Worm (Caenorhabditis elegans) whole organism, L4 larva: ENCODE measurements around the gene srx-135.

Experiments
- F10B5.3 ChIP-seq: sonication (generic microtip); optimal IDR thresholded peaks from 2 replicates; lab custom pipeline; 2016; ENCODE audit warnings: mild to moderate bottlenecking, missing genetic modification characterization, missing compliant biosample characterization
- T26A8.4 ChIP-seq: fragments of 200-800 bp; sonication (Bioruptor generic); IDR thresholded peaks from 2 replicates; pipeline ENCODE4 v1.3.6; 2022; ENCODE audit warnings: missing genetic modification characterization, missing compliant biosample characterization
- Y105C5A.15 ChIP-seq: fragments of 200-800 bp; sonication (Bioruptor generic); IDR thresholded peaks from 2 replicates; pipeline ENCODE4 v1.3.6; 2022; ENCODE audit warnings: missing genetic modification characterization, missing compliant biosample characterization
- aha-1 ChIP-seq: fragments of 150-350 bp; peaks from one replicate; lab custom pipeline; 2014; ENCODE audit warnings: missing biosample characterization, missing genetic modification characterization
- ama-1 ChIP-seq: fragments of 150-350 bp; optimal IDR thresholded peaks from 2 replicates; lab custom pipeline; 2014; ENCODE audit warnings: inconsistent platforms, mixed read lengths
- ceh-32 ChIP-seq: sonication (generic microtip); optimal IDR thresholded peaks from 2 replicates; lab custom pipeline; 2016; ENCODE audit warnings: mild to moderate bottlenecking, missing genetic modification characterization, missing compliant biosample characterization; ENCODE audit not compliant: poor library complexity
- ceh-62 ChIP-seq: sonication (generic microtip); optimal IDR thresholded peaks from 2 replicates; lab custom pipeline; 2017; ENCODE audit warnings: missing biosample characterization, missing genetic modification characterization
- cey-2 ChIP-seq: sonication (generic microtip); optimal IDR thresholded peaks from 3 replicates; lab custom pipeline; 2017; ENCODE audit warnings: missing genetic modification characterization, mild to moderate bottlenecking, missing compliant biosample characterization, antibody characterized with exemption, borderline replicate concordance; ENCODE audit not compliant: insufficient read depth
- ctbp-1 ChIP-seq: fragments of 200-800 bp; sonication (Bioruptor generic); IDR thresholded peaks from 2 replicates; pipeline ENCODE4 v1.3.6; 2022; ENCODE audit warnings: missing genetic modification reagents, missing genetic modification characterization, missing compliant biosample characterization
- daf-16 ChIP-seq, 3 experiments: sonication (generic microtip); optimal IDR thresholded peaks; 2 replicates each; lab custom pipeline; 2016 to 2017; ENCODE audit warnings: missing genetic modification characterization in 3 of 3, missing genetic modification reagents in 3 of 3, mild to moderate bottlenecking in 2 of 3, missing compliant biosample characterization in 2 of 3, missing biosample characterization in 1 of 3, moderate library complexity in 1 of 3
- dmd-6 ChIP-seq: fragments of 200-800 bp; sonication (Bioruptor generic); IDR thresholded peaks from 2 replicates; pipeline ENCODE4 v1.3.6; 2022; ENCODE audit warnings: missing genetic modification reagents, missing genetic modification characterization, missing compliant biosample characterization
- dpl-1 ChIP-seq: fragments of 150-350 bp; optimal IDR thresholded peaks from 2 replicates; lab custom pipeline; 2014; ENCODE audit warnings: missing biosample characterization, missing genetic modification reagents, missing genetic modification characterization
- dve-1 ChIP-seq: sonication (generic microtip); optimal IDR thresholded peaks from 2 replicates; lab custom pipeline; 2017; ENCODE audit warnings: antibody characterized with exemption, mild to moderate bottlenecking, missing genetic modification characterization, missing compliant biosample characterization; ENCODE audit not compliant: insufficient read depth
- egl-27 ChIP-seq: sonication (generic microtip); optimal IDR thresholded peaks from 3 replicates; lab custom pipeline; 2017; ENCODE audit warnings: missing biosample characterization, missing genetic modification reagents, missing genetic modification characterization
- fos-1 ChIP-seq: fragments of 150-350 bp; optimal IDR thresholded peaks from 2 replicates; lab custom pipeline; 2014; ENCODE audit warnings: missing biosample characterization, missing genetic modification characterization
- hif-1 ChIP-seq, 2 experiments: sonication (generic microtip); optimal IDR thresholded peaks; 2 replicates each; lab custom pipeline; 2016 to 2017; ENCODE audit warnings: missing compliant biosample characterization in 2 of 2, missing genetic modification characterization in 2 of 2, missing genetic modification reagents in 2 of 2, missing genotype in 2 of 2, mild to moderate bottlenecking in 1 of 2
- hlh-11 ChIP-seq: fragments of 200-800 bp; sonication (Bioruptor generic); optimal IDR thresholded peaks from 2 replicates; lab custom pipeline; 2018; ENCODE audit warnings: mild to moderate bottlenecking, missing genetic modification characterization, missing compliant biosample characterization
- hlh-30 ChIP-seq: sonication (generic microtip); optimal IDR thresholded peaks from 2 replicates; lab custom pipeline; 2017; ENCODE audit warnings: antibody characterized with exemption, mild to moderate bottlenecking, missing genetic modification characterization, missing compliant biosample characterization; ENCODE audit not compliant: insufficient read depth
- hmg-1.1 ChIP-seq: fragments of 200-800 bp; sonication (Bioruptor generic); IDR thresholded peaks from 2 replicates; pipeline ENCODE4 v1.3.6; 2022; ENCODE audit warnings: missing genetic modification reagents, missing genetic modification characterization, missing compliant biosample characterization
- jun-1 ChIP-seq: fragments of 150-350 bp; optimal IDR thresholded peaks from 2 replicates; lab custom pipeline; 2014; ENCODE audit warnings: missing biosample characterization, missing genetic modification reagents, missing genetic modification characterization
- lin-13 ChIP-seq: fragments of 150-350 bp; optimal IDR thresholded peaks from 2 replicates; lab custom pipeline; 2014; ENCODE audit warnings: missing biosample characterization, missing genetic modification reagents, missing genetic modification characterization
- lin-29 ChIP-seq: fragments of 200-800 bp; sonication (Bioruptor generic); IDR thresholded peaks from 2 replicates; pipeline ENCODE4 v1.3.6; 2022; ENCODE audit warnings: missing genetic modification reagents, missing genetic modification characterization, missing compliant biosample characterization
- lin-39 ChIP-seq: fragments of 150-350 bp; optimal IDR thresholded peaks from 2 replicates; lab custom pipeline; 2014; ENCODE audit warnings: missing biosample characterization, missing genetic modification reagents, missing genetic modification characterization
- mdt-29 ChIP-seq: fragments of 200-800 bp; sonication (Bioruptor generic); IDR thresholded peaks from 2 replicates; pipeline ENCODE4 v1.3.6; 2022; ENCODE audit warnings: missing genetic modification reagents, missing genetic modification characterization, missing compliant biosample characterization
- mep-1 ChIP-seq: fragments of 150-350 bp; sonication (generic microtip); optimal IDR thresholded peaks from 3 replicates; lab custom pipeline; 2014; ENCODE audit warnings: missing biosample characterization, missing genetic modification characterization
- mxl-3 ChIP-seq: fragments of 200-800 bp; sonication (Bioruptor generic); optimal IDR thresholded peaks from 2 replicates; lab custom pipeline; 2018; ENCODE audit warnings: mild to moderate bottlenecking, missing genetic modification characterization, missing compliant biosample characterization
- nhr-102 ChIP-seq: sonication (generic microtip); optimal IDR thresholded peaks from 2 replicates; lab custom pipeline; 2016; ENCODE audit warnings: mild to moderate bottlenecking, missing genetic modification characterization, moderate library complexity, missing compliant biosample characterization
- nhr-111 ChIP-seq: fragments of 200-800 bp; sonication (Bioruptor generic); optimal IDR thresholded peaks from 2 replicates; lab custom pipeline; 2018; ENCODE audit warnings: mild to moderate bottlenecking, missing genetic modification characterization, missing compliant biosample characterization
- nhr-25 ChIP-seq: sonication (generic microtip); optimal IDR thresholded peaks from 2 replicates; lab custom pipeline; 2017; ENCODE audit warnings: missing genetic modification characterization, mild to moderate bottlenecking, missing compliant biosample characterization, antibody characterized with exemption, moderate library complexity, borderline replicate concordance; ENCODE audit not compliant: insufficient read depth
- nhr-28 ChIP-seq: fragments of 150-350 bp; optimal IDR thresholded peaks from 2 replicates; lab custom pipeline; 2014; ENCODE audit warnings: missing biosample characterization, missing genetic modification characterization
- nhr-42 ChIP-seq: fragments of 200-800 bp; sonication (Bioruptor generic); IDR thresholded peaks from 2 replicates; pipeline ENCODE4 v1.3.6; 2022; ENCODE audit warnings: missing genetic modification characterization, missing compliant biosample characterization
- nhr-76 ChIP-seq: fragments of 150-350 bp; optimal IDR thresholded peaks from 2 replicates; lab custom pipeline; 2014; ENCODE audit warnings: missing biosample characterization, missing genetic modification characterization
- nhr-77 ChIP-seq: fragments of 150-350 bp; optimal IDR thresholded peaks from 2 replicates; lab custom pipeline; 2014; ENCODE audit warnings: missing biosample characterization, missing genetic modification characterization
- pha-4 ChIP-seq, 2 experiments: fragments of 150-350 bp in 1 of 2; fragments of 200-800 bp in 1 of 2; sonication (Bioruptor generic) in 1 of 2; IDR thresholded peaks in 1 of 2; optimal IDR thresholded peaks in 1 of 2; 2 replicates each; pipeline versions ENCODE4 v1.3.6 to Lab custom; 2014 to 2022; ENCODE audit warnings: missing genetic modification characterization in 2 of 2, missing genetic modification reagents in 2 of 2, missing biosample characterization in 1 of 2, missing compliant biosample characterization in 1 of 2
- php-3 ChIP-seq: fragments of 200-800 bp; sonication (Bioruptor generic); IDR thresholded peaks from 2 replicates; pipeline ENCODE4 v1.3.6; 2022; ENCODE audit warnings: missing genetic modification reagents, missing genetic modification characterization, missing compliant biosample characterization
- saeg-2 ChIP-seq: fragments of 200-800 bp; sonication (Bioruptor generic); IDR thresholded peaks from 2 replicates; pipeline ENCODE4 v1.3.6; 2022; ENCODE audit warnings: missing genetic modification reagents, missing genetic modification characterization, missing compliant biosample characterization
- sdz-12 ChIP-seq: fragments of 200-800 bp; sonication (Bioruptor generic); optimal IDR thresholded peaks from 2 replicates; lab custom pipeline; 2018; ENCODE audit warnings: mild to moderate bottlenecking, missing genetic modification characterization, missing compliant biosample characterization
- snpc-4 ChIP-seq: fragments of 150-350 bp; optimal IDR thresholded peaks from 2 replicates; lab custom pipeline; 2014; ENCODE audit warnings: missing biosample characterization, missing genetic modification characterization
- unc-62 ChIP-seq, 3 experiments: fragments of 150-350 bp in 1 of 3; sonication (generic microtip); optimal IDR thresholded peaks in 2 of 3; peaks in 1 of 3; 1 replicate in 1 of 3; 2 replicates in 2 of 3; lab custom pipeline; 2014 to 2017; ENCODE audit warnings: missing biosample characterization in 3 of 3, missing genetic modification characterization in 3 of 3, missing genetic modification reagents in 3 of 3, missing genotype in 1 of 3
- vab-7 ChIP-seq: fragments of 200-800 bp; sonication (Bioruptor generic); IDR thresholded peaks from 2 replicates; pipeline ENCODE4 v1.3.6; 2022; ENCODE audit warnings: missing genetic modification reagents, missing genetic modification characterization, missing compliant biosample characterization
- zag-1 ChIP-seq: fragments of 150-350 bp; optimal IDR thresholded peaks from 2 replicates; lab custom pipeline; 2014; ENCODE audit warnings: missing biosample characterization, missing genetic modification characterization
- zfp-2 ChIP-seq: sonication (generic microtip); optimal IDR thresholded peaks from 2 replicates; lab custom pipeline; 2016; ENCODE audit warnings: mild to moderate bottlenecking, missing genetic modification characterization, missing compliant biosample characterization
- zip-11 ChIP-seq: fragments of 200-800 bp; sonication (Bioruptor generic); IDR thresholded peaks from 2 replicates; pipeline ENCODE4 v1.3.6; 2022; ENCODE audit warnings: missing genetic modification characterization, missing compliant biosample characterization
- ztf-7 ChIP-seq: fragments of 150-350 bp; optimal IDR thresholded peaks from 2 replicates; lab custom pipeline; 2014; ENCODE audit warnings: missing biosample characterization, missing genetic modification characterization

Gene srx-135

ce11 chrV:13891489-13891888 lies 32.5 kb downstream of the srx-135 start:
- TF ChIP-seq daf-16 (GFP tag; optimal IDR thresholded peaks at IDR 0.05; lab: Kevin White, UChicago) = no peak
- peak; percentile 96 for TF ChIP-seq daf-16 (tag; optimal IDR thresholded peaks at IDR 0.05; lab: Kevin White, UChicago)
- peak; percentile 45 for TF ChIP-seq hlh-11 (tag; lab: Kevin White, UChicago)
- TF ChIP-seq jun-1 (tag; lab: Kevin White, UChicago) = no peak
- peak; percentile 64 for TF ChIP-seq dmd-6 (GFP tag; lab: Robert Waterston, UW)
- no peak for TF ChIP-seq mxl-3 (GFP tag; lab: Kevin White, UChicago)
- TF ChIP-seq nhr-28 (tag; lab: Kevin White, UChicago) = peak; percentile 37
- peak; percentile 76 for TF ChIP-seq dve-1
- peak; percentile 53 for TF ChIP-seq nhr-77 (tag; lab: Kevin White, UChicago)
- TF ChIP-seq php-3 = peak; percentile 55; the same call in 1 of the 2 replicates

- TF ChIP-seq saeg-2 (GFP tag; lab: Robert Waterston, UW) = 0 out of 2 replicates have a peak, but pooled peaks have one; percentile 21
- TF ChIP-seq ctbp-1 (GFP tag; lab: Robert Waterston, UW) = 0 out of 2 replicates have a peak, but pooled peaks have one; percentile 30
- TF ChIP-seq snpc-4 (tag; lab: Kevin White, UChicago) = no peak
- TF ChIP-seq ceh-62 = no peak
- TF ChIP-seq ztf-7 (tag; lab: Kevin White, UChicago) = no peak
- peak; percentile 84 for TF ChIP-seq hlh-11 (tag; lab: Kevin White, UChicago)
- TF ChIP-seq sdz-12 (GFP tag; lab: Kevin White, UChicago) = no peak
- no peak for TF ChIP-seq hif-1 (tag; optimal IDR thresholded peaks at IDR 0.05; lab: Kevin White, UChicago)
- TF ChIP-seq egl-27 = no peak
- TF ChIP-seq zfp-2 = no peak
- peak; percentile 87 for TF ChIP-seq cey-2 (tag; lab: Kevin White, UChicago)
- TF ChIP-seq T26A8.4 = no peak
- TF ChIP-seq lin-39 (tag; lab: Kevin White, UChicago) = no peak
- TF ChIP-seq vab-7 = no peak
- TF ChIP-seq ama-1 (lab: Kevin White, UChicago) = no peak
- TF ChIP-seq nhr-76 = no peak
- no peak for TF ChIP-seq nhr-111 (GFP tag; lab: Kevin White, UChicago)
- no peak for TF ChIP-seq lin-13 (GFP tag; lab: Kevin White, UChicago)
- no peak for TF ChIP-seq mdt-29 (GFP tag; lab: Robert Waterston, UW)
- no peak for TF ChIP-seq daf-16 (GFP tag; optimal IDR thresholded peaks at IDR 0.05; lab: Kevin White, UChicago)
- TF ChIP-seq daf-16 (tag; optimal IDR thresholded peaks at IDR 0.05; lab: Kevin White, UChicago) = peak; percentile 72
- TF ChIP-seq hmg-1.1 (GFP tag; lab: Robert Waterston, UW) = 0 out of 2 replicates have a peak, but pooled peaks have one; percentile 42
- TF ChIP-seq pha-4 (GFP tag; IDR thresholded peaks at IDR 0.05; lab: Robert Waterston, UW) = no peak
- TF ChIP-seq pha-4 (tag; optimal IDR thresholded peaks at IDR 0.05; lab: Kevin White, UChicago) = no peak
- no peak for TF ChIP-seq nhr-42 (GFP tag; lab: Robert Waterston, UW)
- no peak for TF ChIP-seq dpl-1
- no peak for TF ChIP-seq Y105C5A.15
- TF ChIP-seq nhr-25 (tag; lab: Kevin White, UChicago) = no peak
- TF ChIP-seq unc-62 (GFP tag; optimal IDR thresholded peaks at IDR 0.05 in 1 of 2; lab: Kevin White, UChicago) = peak in 1 of 2 experiments; percentile 11
- TF ChIP-seq unc-62 (tag; optimal IDR thresholded peaks at IDR 0.05; lab: Kevin White, UChicago) = peak; percentile 13
- TF ChIP-seq ceh-32 (tag; lab: Kevin White, UChicago) = no peak
- TF ChIP-seq hlh-30 (tag; lab: Kevin White, UChicago) = peak; percentile 58
- peak; percentile 93 for TF ChIP-seq nhr-28 (tag; lab: Kevin White, UChicago)
- no peak for TF ChIP-seq zag-1 (tag; lab: Kevin White, UChicago)
- TF ChIP-seq fos-1 = no peak
- peak; percentile 13 for TF ChIP-seq nhr-102 (tag; lab: Kevin White, UChicago)
- TF ChIP-seq dmd-6 (GFP tag; lab: Robert Waterston, UW) = peak; percentile 73
- TF ChIP-seq F10B5.3 = no peak
- peak; percentile 92 for TF ChIP-seq aha-1 (tag; lab: Kevin White, UChicago)
- TF ChIP-seq lin-29 (GFP tag; lab: Robert Waterston, UW) = no peak
- TF ChIP-seq zip-11 (GFP tag; lab: Robert Waterston, UW) = no peak
- peak; percentile 39 for TF ChIP-seq mep-1 (tag; lab: Kevin White, UChicago)
Measured at ce11 chrV:13892457-13893375, 33.7 kb downstream of the srx-135 start, which contains the start of gene sptl-3. Gene sptl-3 (plus strand): TSS chrV:13893325.
